Worm (Caenorhabditis elegans) whole organism, L4/young adult: Measurements from ENCODE around the gene F26F4.8.

Experiments
- W03F9.2 ChIP-seq: fragments of 150-350 bp; optimal IDR thresholded peaks from 2 replicates; lab custom pipeline; 2014; ENCODE audit warnings: missing biosample characterization, missing genetic modification characterization
- dao-5 ChIP-seq: sonication (generic microtip); optimal IDR thresholded peaks from 2 replicates; lab custom pipeline; 2016; ENCODE audit warnings: missing genotype, missing genetic modification characterization, moderate library complexity, missing compliant biosample characterization

DNA sequence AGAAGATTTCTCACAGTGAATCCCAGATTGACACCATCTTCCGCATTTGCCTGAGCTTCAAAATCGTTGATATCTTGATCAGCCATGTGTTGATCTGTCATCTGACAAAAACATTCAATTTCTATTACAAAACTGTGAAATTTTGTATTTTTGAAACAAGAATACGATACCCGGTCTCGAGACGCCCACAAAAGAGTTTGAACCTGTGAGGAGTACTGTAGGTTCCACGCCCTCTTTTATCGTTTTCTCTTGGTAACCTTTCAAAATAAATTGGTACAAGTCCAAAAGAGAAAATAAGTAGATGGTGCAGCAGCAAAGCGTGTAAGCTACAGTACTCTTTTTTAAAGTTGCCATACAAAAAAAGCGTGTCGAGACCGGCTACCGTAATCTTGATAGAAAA is 4.7 kb upstream of the F26F4.8 start, which contains the start of gene F26F4.12:
- TF ChIP-seq dao-5 (tag; lab: Kevin White, UChicago) (no peak), W03F9.2 (tag; lab: Kevin White, UChicago) (no peak)
